Worm (Caenorhabditis elegans): ENCODE data around the gene F46F2.3.

- no peak for TF ChIP-seq ztf-11 (tag; optimal IDR thresholded peaks at IDR 0.05)
- TF ChIP-seq mls-2 (tag; optimal IDR thresholded peaks at IDR 0.05), result no peak
- no peak for TF ChIP-seq snpc-4 (tag; optimal IDR thresholded peaks at IDR 0.05)
- no peak for TF ChIP-seq blmp-1 (tag; optimal IDR thresholded peaks at IDR 0.05)
- TF ChIP-seq pha-4 (tag; optimal IDR thresholded peaks at IDR 0.05), result no peak
- TF ChIP-seq nhr-76 (tag; optimal IDR thresholded peaks at IDR 0.05), result no peak
Observed at ce11 chrX:15309138-15309537, 49.1 kb upstream of the F46F2.3 start, which contains the start of gene nhr-91.
